Fruit fly (Drosophila melanogaster): ENCODE measurements around the gene Meltrin.

Gene Meltrin

DNA sequence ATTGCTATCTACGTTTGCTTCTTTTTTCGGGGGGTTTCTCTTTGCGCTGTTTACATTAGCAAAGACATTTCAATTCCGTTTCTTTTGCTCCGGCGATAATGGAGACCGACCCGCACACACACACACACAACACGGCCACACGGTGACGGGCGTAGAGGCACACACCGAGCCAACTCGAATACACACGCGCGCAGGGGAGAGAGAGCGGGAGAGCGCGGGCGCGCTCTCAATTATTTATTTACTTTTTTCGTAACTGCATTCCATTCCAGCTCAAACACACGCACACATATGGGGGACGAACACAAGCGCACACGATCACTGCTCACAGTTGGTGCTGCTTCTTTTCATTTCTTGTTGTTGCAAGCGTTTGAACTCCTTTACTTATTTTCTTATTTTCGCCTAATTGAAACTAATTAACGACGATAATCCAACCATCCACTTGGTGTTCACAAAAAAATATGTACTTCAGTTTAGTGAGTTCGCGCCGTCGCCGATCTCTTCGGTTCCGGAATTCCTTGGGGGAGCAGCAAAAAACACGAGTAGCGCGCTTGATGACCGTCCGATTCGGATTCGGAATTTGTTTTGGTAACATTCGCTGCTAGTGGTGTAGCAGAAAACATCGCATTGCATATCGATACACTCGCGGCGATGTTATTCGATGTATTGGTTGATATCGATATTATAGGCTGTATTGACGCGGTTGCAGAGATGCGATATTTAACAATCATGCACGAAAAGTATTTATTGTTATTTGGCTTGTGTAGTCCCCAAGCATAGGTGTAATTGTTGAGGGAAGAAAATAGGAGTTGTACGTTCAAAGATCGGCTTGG, 26.8 kb upstream of the Meltrin start, which contains the start of gene kibra (continued):
- TF ChIP-seq CG8290 (GFP tag; optimal IDR thresholded peaks at IDR 0.05): peak; percentile 84
- TF ChIP-seq CG8290 (tag; optimal IDR thresholded peaks at IDR 0.05): peak; percentile 12 to 94
- TF ChIP-seq D (optimal IDR thresholded peaks at IDR 0.05): no peak
- TF ChIP-seq D (GFP tag; optimal IDR thresholded peaks at IDR 0.05): peak; percentile 48
- no peak for TF ChIP-seq CG13287 (GFP tag; IDR thresholded peaks at IDR 0.05; ENCODE audit: partially characterized antibody)
- peak; percentile 43 for TF ChIP-seq caup (GFP tag; optimal IDR thresholded peaks at IDR 0.05; ENCODE audit: severe bottlenecking)
- peak; percentile 21 for TF ChIP-seq CG7556 (GFP tag; optimal IDR thresholded peaks at IDR 0.05)
- TF ChIP-seq Mrtf (GFP tag; IDR thresholded peaks at IDR 0.05): no peak
- TF ChIP-seq h (optimal IDR thresholded peaks at IDR 0.05): no peak
- TF ChIP-seq CG1602 (GFP tag; optimal IDR thresholded peaks at IDR 0.05): peak; percentile 58
- no peak for TF ChIP-seq CG17568 (GFP tag; optimal IDR thresholded peaks at IDR 0.05)
- peak; percentile 42 for TF ChIP-seq CG13296 (GFP tag; optimal IDR thresholded peaks at IDR 0.05)
- TF ChIP-seq Sry-δ (GFP tag; optimal IDR thresholded peaks at IDR 0.05): peak; percentile 99
- peak; percentile 88 for TF ChIP-seq CG30020 (tag; optimal IDR thresholded peaks at IDR 0.05)
- TF ChIP-seq HHEX (GFP tag; optimal IDR thresholded peaks at IDR 0.05): peak; percentile 33
- no peak for TF ChIP-seq CG12744 (GFP tag; optimal IDR thresholded peaks at IDR 0.05)
- no peak for TF ChIP-seq Xrp1 (GFP tag; IDR thresholded peaks at IDR 0.05)
- TF ChIP-seq jing (GFP tag; optimal IDR thresholded peaks at IDR 0.05): no peak
- TF ChIP-seq pita (GFP tag; optimal IDR thresholded peaks at IDR 0.05): no peak
- TF ChIP-seq sima (GFP tag; optimal IDR thresholded peaks at IDR 0.05): no peak
- peak; percentile 57 for TF ChIP-seq HLHmδ (GFP tag; optimal IDR thresholded peaks at IDR 0.05)
- no peak for TF ChIP-seq schlank (tag; optimal IDR thresholded peaks at IDR 0.05)
- TF ChIP-seq Sox100B (GFP tag; optimal IDR thresholded peaks at IDR 0.05): peak; percentile 9
- TF ChIP-seq NC2β (GFP tag; optimal IDR thresholded peaks at IDR 0.05): peak; percentile 77
- peak; percentile 42 for TF ChIP-seq CG4328 (GFP tag; optimal IDR thresholded peaks at IDR 0.05)
- TF ChIP-seq Hmx (GFP tag; optimal IDR thresholded peaks at IDR 0.05): peak; percentile 48
- no peak for TF ChIP-seq Hr39 (optimal IDR thresholded peaks at IDR 0.05)
- no peak for TF ChIP-seq CG14441 (GFP tag; IDR thresholded peaks at IDR 0.05)
- no peak for TF ChIP-seq E2f1 (GFP tag; IDR thresholded peaks at IDR 0.05)
- no peak for TF ChIP-seq mld (GFP tag; IDR thresholded peaks at IDR 0.05; ENCODE audit: partially characterized antibody)
- no peak for TF ChIP-seq E2f2 (GFP tag; IDR thresholded peaks at IDR 0.05)
- TF ChIP-seq tap (tag; optimal IDR thresholded peaks at IDR 0.05): peak; percentile 63
- peak; percentile 15 for TF ChIP-seq CG3995 (GFP tag; optimal IDR thresholded peaks at IDR 0.05)
- peak; percentile 62 for TF ChIP-seq CG13424 (tag; optimal IDR thresholded peaks at IDR 0.05)
- peak; percentile 76 for TF ChIP-seq CG15696 (tag; optimal IDR thresholded peaks at IDR 0.05)
- TF ChIP-seq slp2 (GFP tag; optimal IDR thresholded peaks at IDR 0.05): peak; percentile 58
- peak; percentile 45 to 79 for TF ChIP-seq chif (GFP tag; optimal IDR thresholded peaks at IDR 0.05)
- TF ChIP-seq CG5953 (GFP tag; IDR thresholded peaks at IDR 0.05): no peak
- TF ChIP-seq Sox102F (GFP tag; optimal IDR thresholded peaks at IDR 0.05): peak; percentile 62
- TF ChIP-seq ham (GFP tag; IDR thresholded peaks at IDR 0.05): no peak
- peak; percentile 26 for TF ChIP-seq dm (GFP tag; optimal IDR thresholded peaks at IDR 0.05)
- TF ChIP-seq ato (GFP tag; IDR thresholded peaks at IDR 0.05; ENCODE audit: partially characterized antibody): no peak
- peak; percentile 50 for TF ChIP-seq hkb (optimal IDR thresholded peaks at IDR 0.05)
- TF ChIP-seq hkb (GFP tag; IDR thresholded peaks at IDR 0.05): no peak
- no peak for TF ChIP-seq Ravus (GFP tag; IDR thresholded peaks at IDR 0.05)
- peak; percentile 30 for TF ChIP-seq Atf3 (GFP tag; optimal IDR thresholded peaks at IDR 0.05)
- peak; percentile 49 for TF ChIP-seq CG6765 (GFP tag; optimal IDR thresholded peaks at IDR 0.05)
- no peak for TF ChIP-seq sna (GFP tag; IDR thresholded peaks at IDR 0.05; ENCODE audit: partially characterized antibody)
- no peak for TF ChIP-seq usp (GFP tag; optimal IDR thresholded peaks at IDR 0.05)
- TF ChIP-seq Dll (GFP tag; IDR thresholded peaks at IDR 0.05; ENCODE audit: partially characterized antibody): no peak
- no peak for TF ChIP-seq CG14014 (GFP tag; IDR thresholded peaks at IDR 0.05)

All from whole organism, embryonic.